Fruit fly (Drosophila melanogaster) whole organism, wandering third instar larva: ENCODE data around the gene Spt7.

ENCODE experiments used
- Abd-B ChIP-seq: fragments of >200 bp; optimal IDR thresholded peaks from 2 replicates; lab custom pipeline; 2017; ENCODE audit warnings: missing biosample characterization, missing genetic modification characterization
- br ChIP-seq: fragments of 200-800 bp; sonication (Bioruptor generic); optimal IDR thresholded peaks from 2 replicates; lab custom pipeline; 2016; ENCODE audit warnings: missing biosample characterization, missing genetic modification characterization
- foxo ChIP-seq, 2 experiments: fragments of 200-800 bp; sonication (Bioruptor generic); optimal IDR thresholded peaks; 2 replicates in 1 of 2; 3 replicates in 1 of 2; lab custom pipeline; 2016 to 2017; ENCODE audit warnings: missing biosample characterization in 2 of 2, missing genetic modification characterization in 2 of 2
- fru ChIP-seq: fragments of 200-800 bp; sonication (Bioruptor generic); optimal IDR thresholded peaks from 3 replicates; lab custom pipeline; 2016; ENCODE audit warnings: missing biosample characterization, mild to moderate bottlenecking, missing genetic modification characterization
- h ChIP-seq: fragments of 200-800 bp; sonication (Bioruptor generic); optimal IDR thresholded peaks from 3 replicates; lab custom pipeline; 2016; ENCODE audit warnings: missing biosample characterization, mild to moderate bottlenecking, missing genetic modification characterization
- psq ChIP-seq: fragments of 200-800 bp; sonication (Bioruptor generic); optimal IDR thresholded peaks from 3 replicates; lab custom pipeline; 2017; ENCODE audit warnings: missing biosample characterization, mild to moderate bottlenecking, missing genetic modification characterization, moderate library complexity
- sv ChIP-seq: fragments of 200-800 bp; sonication (Bioruptor generic); optimal IDR thresholded peaks from 3 replicates; lab custom pipeline; 2016; ENCODE audit warnings: missing biosample characterization, missing genetic modification characterization

- TF ChIP-seq br (GFP tag; lab: Kevin White, UChicago) (peak; percentile 48), fru (GFP tag; lab: Kevin White, UChicago) (peak; percentile 40), foxo (GFP tag; optimal IDR thresholded peaks at IDR 0.05; lab: Kevin White, UChicago) (peak in 1 of 2 experiments; percentile 25), sv (GFP tag; lab: Kevin White, UChicago) (peak; percentile 10), h (GFP tag; lab: Kevin White, UChicago) (peak; percentile 48), psq (GFP tag; lab: Kevin White, UChicago) (peak; percentile 42), Abd-B (GFP tag; lab: Kevin White, UChicago) (peak; percentile 77)
Observed at dm6 chrX:17826807-17827703, 23.2 kb upstream of the Spt7 start, which contains the start of gene Socs16D.
